Worm (Caenorhabditis elegans): ENCODE data around the gene slfl-4.
"Not testable (repeated sequence)": the region's sequence is repeated elsewhere in the genome, so short reads cannot be mapped to it uniquely, and the experiment has no call there.

slfl-4 gene

DNA sequence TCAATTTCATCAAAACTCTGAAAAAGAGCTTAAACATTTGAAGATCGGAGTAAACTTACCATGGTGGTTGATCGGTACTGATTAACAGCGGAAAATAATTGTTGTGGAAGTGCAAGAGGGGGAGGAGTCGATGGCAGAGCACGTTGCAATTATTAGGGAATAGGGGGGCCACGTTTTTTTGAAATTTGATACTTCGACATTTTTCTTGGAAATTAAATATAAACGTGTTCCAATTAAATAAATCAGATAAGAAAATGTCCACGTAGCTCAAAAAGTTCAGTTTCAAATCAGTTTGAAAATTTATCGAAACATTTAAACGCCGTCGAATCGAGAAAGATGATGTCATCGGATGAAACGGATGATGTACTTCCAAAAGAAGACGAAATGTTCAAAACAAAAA, 17.6 kb upstream of the slfl-4 start, which contains the start of gene F36H12.9:
TSS of gene F36H12.9 (plus strand) at position 301 of the 400 bp plus-strand sequence.
- TF ChIP-seq lin-39, ceh-16, nhr-23 (tag; optimal IDR thresholded peaks at IDR 0.05): not testable (repeated sequence)

DNA sequence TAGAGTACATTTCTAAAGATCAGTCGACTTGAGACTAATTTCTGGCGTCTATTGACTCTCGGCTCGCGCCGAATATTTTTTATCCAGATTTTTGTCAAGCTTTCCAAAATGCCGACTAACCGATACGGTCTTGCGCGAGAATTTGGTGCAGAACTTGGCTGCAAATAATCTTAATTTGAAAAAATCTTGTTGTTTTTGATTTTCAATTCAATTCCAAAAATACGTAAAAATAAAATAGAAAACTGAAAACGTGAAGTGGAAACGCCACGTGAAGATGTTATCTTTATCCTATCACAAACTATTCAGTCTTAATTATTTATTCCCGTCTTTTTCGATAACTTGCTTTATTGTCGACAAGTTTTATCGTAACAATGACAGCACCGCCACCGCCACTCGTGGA, 15.9 kb upstream of the slfl-4 start, which contains the start of gene ttbk-2.1:
TSS of gene ttbk-2.1 (plus strand) at position 301 of the 400 bp plus-strand sequence.
- TF ChIP-seq nhr-11, aly-2, ztf-4 (tag; optimal IDR thresholded peaks at IDR 0.05): not testable (repeated sequence)

DNA sequence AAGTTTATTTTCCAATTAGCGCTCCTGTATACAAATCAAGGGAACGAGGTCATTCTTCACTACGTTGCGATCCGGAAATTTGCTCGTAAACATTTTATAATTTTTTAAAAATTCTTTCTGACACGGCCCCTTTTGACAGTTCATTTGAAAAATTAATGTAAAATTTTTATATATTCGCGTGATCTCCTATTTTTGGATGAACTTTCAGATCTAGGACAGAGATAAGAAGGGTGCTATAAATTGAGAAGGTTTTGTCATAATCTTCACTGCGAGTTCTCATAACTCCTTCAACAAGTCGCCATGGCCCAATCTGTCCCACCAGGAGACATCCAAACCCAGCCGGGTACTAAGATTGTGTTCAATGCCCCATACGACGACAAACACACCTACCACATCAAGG, 14.0 kb upstream of the slfl-4 start, which contains the start of gene msp-19:
TSS of gene msp-19 (plus strand) at position 301 of the 400 bp plus-strand sequence.
- not testable (repeated sequence) for TF ChIP-seq ceh-16 (tag; optimal IDR thresholded peaks at IDR 0.05); aly-2 (tag; optimal IDR thresholded peaks at IDR 0.05); ztf-1 (GFP tag; conservative IDR thresholded peaks at IDR 0.05)

DNA sequence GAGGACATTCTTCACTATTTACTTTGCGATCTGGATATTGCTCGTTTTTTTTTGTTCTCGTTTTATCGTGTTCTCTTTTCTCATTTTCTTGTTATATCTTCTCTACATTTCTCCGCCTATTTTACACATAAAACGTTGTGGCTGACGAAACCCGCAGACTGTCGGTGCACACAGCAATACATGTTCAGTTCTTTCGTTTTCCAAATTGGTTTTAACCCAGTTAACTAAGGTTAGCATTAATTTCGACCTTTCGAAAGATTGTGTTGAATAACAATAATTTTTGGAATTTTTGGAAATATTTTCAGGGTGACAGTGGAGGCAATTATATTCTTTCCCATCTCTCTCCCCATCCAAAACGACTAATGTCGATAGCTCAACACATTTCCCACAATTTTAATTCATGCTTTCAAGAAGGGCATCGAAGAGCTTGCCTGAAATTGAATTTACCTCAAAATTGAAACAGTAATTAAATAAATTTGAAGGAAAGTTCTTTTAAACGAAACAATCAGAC, 9.6 kb upstream of the slfl-4 start:
- TF ChIP-seq ama-1 (optimal IDR thresholded peaks at IDR 0.05), result peak; percentile 61
- peak; percentile 68 for TF ChIP-seq snpc-4 (tag; optimal IDR thresholded peaks at IDR 0.05)

DNA sequence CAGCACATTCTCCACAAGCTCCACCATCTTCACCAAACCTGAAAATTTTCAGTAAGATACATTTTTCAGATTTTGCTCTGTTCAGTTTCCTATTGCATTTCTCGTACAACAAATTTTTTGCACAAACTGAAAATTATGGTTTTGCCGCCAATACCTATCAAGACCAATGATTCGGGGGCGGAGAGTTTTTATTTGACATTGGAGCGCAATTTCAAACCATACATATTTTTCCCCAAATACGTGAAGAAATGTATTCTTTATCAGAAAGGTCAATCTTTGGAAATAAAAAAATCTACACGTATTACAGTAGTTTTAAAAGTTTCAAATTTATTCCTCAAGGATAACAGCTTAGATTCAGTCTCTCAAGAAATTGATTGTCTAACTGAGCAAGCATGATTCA, 7.9 kb upstream of the slfl-4 start, which contains the start of gene F36H12.5:
TSS of gene F36H12.5 (plus strand) at position 301 of the 400 bp plus-strand sequence.
- TF ChIP-seq skn-1 (tag; optimal IDR thresholded peaks at IDR 0.05), result no peak
- TF ChIP-seq peb-1 (tag; optimal IDR thresholded peaks at IDR 0.05), result no peak
- TF ChIP-seq aly-2 (tag; optimal IDR thresholded peaks at IDR 0.05), result no peak
- no peak for TF ChIP-seq alr-1 (tag; optimal IDR thresholded peaks at IDR 0.05)
- no peak for TF ChIP-seq ZK546.5 (tag; optimal IDR thresholded peaks at IDR 0.05)
- TF ChIP-seq nhr-6 (tag; optimal IDR thresholded peaks at IDR 0.05), result no peak
- no peak for TF ChIP-seq zag-1 (tag; optimal IDR thresholded peaks at IDR 0.05)
- TF ChIP-seq Y55F3AM.14 (GFP tag; optimal IDR thresholded peaks at IDR 0.05), result no peak
- no peak for TF ChIP-seq ztf-1 (GFP tag; conservative IDR thresholded peaks at IDR 0.05)
- no peak for TF ChIP-seq lsy-2 (tag; optimal IDR thresholded peaks at IDR 0.05)
- TF ChIP-seq ztf-11 (tag; optimal IDR thresholded peaks at IDR 0.05), result no peak
- no peak for TF ChIP-seq unc-39 (tag; optimal IDR thresholded peaks at IDR 0.05)
- no peak for TF ChIP-seq nhr-11 (tag; optimal IDR thresholded peaks at IDR 0.05)
- no peak for TF ChIP-seq unc-62 (GFP tag; optimal IDR thresholded peaks at IDR 0.05)
- TF ChIP-seq F13H6.1 (tag; optimal IDR thresholded peaks at IDR 0.05), result no peak
- TF ChIP-seq sma-3 (GFP tag; optimal IDR thresholded peaks at IDR 0.05), result no peak
- TF ChIP-seq ama-1 (optimal IDR thresholded peaks at IDR 0.05), result no peak
- no peak for TF ChIP-seq lin-11 (tag; optimal IDR thresholded peaks at IDR 0.05)
- no peak for TF ChIP-seq sma-9 (GFP tag; optimal IDR thresholded peaks at IDR 0.05)
- no peak for TF ChIP-seq sma-9 (tag; optimal IDR thresholded peaks at IDR 0.05)

DNA sequence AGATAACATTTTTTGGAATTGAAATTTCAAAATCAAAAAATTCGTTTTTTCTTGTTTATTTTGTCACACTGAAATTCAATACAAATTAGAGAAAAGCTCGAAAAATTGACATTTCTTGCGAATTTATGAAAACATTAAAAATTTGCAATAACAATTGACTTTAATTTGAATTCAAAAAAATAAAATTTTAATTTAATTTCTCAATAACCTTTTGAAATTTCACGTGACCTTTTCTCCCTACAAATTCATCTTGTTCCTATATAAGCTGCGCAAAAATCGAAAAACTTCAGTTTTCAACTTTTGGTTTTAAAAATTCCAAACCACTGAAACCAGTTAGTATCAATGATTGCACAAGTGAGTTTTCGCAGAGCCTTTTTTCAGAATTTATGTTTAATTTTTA, 5.5 kb upstream of the slfl-4 start, which contains the start of gene F36H12.4:
TSS of gene F36H12.4 (plus strand) at position 301 of the 400 bp plus-strand sequence.
- no peak for TF ChIP-seq aly-2 (tag; optimal IDR thresholded peaks at IDR 0.05)
- TF ChIP-seq nhr-6 (tag; optimal IDR thresholded peaks at IDR 0.05), result no peak
- no peak for TF ChIP-seq nhr-23 (tag; optimal IDR thresholded peaks at IDR 0.05)
- no peak for TF ChIP-seq nhr-12 (tag; optimal IDR thresholded peaks at IDR 0.05)
- TF ChIP-seq sem-4 (tag; optimal IDR thresholded peaks at IDR 0.05), result no peak

DNA sequence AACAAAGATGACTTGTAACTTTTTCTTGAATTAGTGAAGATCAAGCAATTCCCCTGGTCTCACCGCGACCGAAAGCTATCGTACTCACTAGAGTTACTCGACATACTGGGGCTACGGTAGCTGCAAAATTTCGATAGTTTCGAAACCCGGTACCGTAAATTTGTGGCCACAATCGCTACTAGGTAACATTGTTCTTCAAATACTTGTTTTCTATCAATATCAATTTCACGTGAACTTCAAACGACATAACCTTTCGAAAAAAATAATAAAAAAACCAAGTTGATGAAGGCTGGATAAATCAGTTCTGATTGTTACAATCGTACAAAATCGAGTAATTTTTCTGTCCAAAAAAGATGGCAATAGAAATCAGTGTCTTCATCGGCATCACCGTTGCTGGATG, 1.8 kb upstream of the slfl-4 start, which contains the start of gene F36H12.3:
TSS of gene F36H12.3 (plus strand) at position 301 of the 400 bp plus-strand sequence.
- TF ChIP-seq mbf-1 (tag; optimal IDR thresholded peaks at IDR 0.05) (no peak), lin-39 (tag; optimal IDR thresholded peaks at IDR 0.05) (no peak), nhr-25 (tag; optimal IDR thresholded peaks at IDR 0.05) (no peak), sem-4 (tag; optimal IDR thresholded peaks at IDR 0.05) (no peak), nhr-23 (tag; optimal IDR thresholded peaks at IDR 0.05) (no peak)
